Worm (Caenorhabditis elegans): ENCODE measurements around the gene K01B6.4.

Gene K01B6.4

ce11 chrIII:9299919-9300318 lies 2.7 kb upstream of the K01B6.4 start, which contains the start of gene K01B6.3:
Gene K01B6.3 (plus strand): TSS chrIII:9300219.
- TF ChIP-seq nhr-41 (GFP tag; IDR thresholded peaks at IDR 0.05) (no peak), mes-2 (tag; optimal IDR thresholded peaks at IDR 0.05; ENCODE audit: poor library complexity, severe bottlenecking) (no peak), fos-1 (tag; optimal IDR thresholded peaks at IDR 0.05) (no peak), aha-1 (tag) (no peak), dpl-1 (GFP tag; optimal IDR thresholded peaks at IDR 0.05) (no peak)

DNA sequence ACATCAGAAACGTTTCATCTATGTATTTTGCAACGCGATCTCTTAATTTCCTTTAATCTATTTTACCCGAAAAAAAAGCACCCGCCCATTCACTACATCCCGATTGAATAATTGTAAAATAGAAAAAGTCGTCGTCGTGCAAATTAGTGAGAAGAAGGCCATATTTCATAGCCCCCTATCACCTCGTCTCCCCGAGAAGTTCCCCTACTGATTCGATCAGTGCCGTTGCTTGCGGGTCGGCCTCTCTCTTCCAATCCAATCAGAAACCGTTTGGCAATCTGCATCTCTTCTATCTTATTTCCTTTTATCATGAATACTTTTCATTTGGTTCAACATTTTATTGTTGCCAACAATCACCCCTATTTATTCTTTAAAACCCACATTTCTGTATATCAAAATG lies 1.9 kb upstream of the K01B6.4 start:
- TF ChIP-seq unc-62 (GFP tag; optimal IDR thresholded peaks at IDR 0.05 in 1 of 2) (peak in 1 of 2 experiments; percentile 71), unc-62 (tag; optimal IDR thresholded peaks at IDR 0.05) (no peak), aha-1 (tag) (no peak)

DNA sequence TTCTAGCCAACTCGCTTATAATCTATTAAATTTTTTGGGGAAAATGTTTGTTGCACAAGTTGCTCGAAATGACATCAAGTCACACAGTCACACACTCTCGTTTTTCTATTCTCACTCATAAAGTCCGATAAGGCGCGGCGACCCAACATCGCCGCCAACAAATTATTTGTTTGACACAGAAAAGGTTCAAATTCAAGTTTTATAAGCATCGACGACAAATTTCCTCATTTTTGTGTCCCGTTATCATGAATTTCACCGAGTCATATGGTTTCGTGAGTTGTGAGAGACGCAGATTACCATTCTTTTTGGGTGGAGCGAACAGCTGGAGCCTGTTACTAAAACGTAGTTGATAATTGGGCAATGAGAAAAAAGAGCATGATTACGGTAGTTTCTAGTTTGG lies 7.4 kb downstream of the K01B6.4 start:
- TF ChIP-seq unc-39 (tag; optimal IDR thresholded peaks at IDR 0.05): no peak
- no peak for TF ChIP-seq nhr-111 (GFP tag; optimal IDR thresholded peaks at IDR 0.05)
- peak; percentile 76 for TF ChIP-seq dve-1 (tag; optimal IDR thresholded peaks at IDR 0.05; ENCODE audit: insufficient read depth)
- TF ChIP-seq ZK337.2 (GFP tag; IDR thresholded peaks at IDR 0.05): no peak
- TF ChIP-seq lin-38 (GFP tag; IDR thresholded peaks at IDR 0.05): no peak
- TF ChIP-seq zip-2 (tag; optimal IDR thresholded peaks at IDR 0.05): no peak
- no peak for TF ChIP-seq nhr-76 (tag; optimal IDR thresholded peaks at IDR 0.05)
- no peak for TF ChIP-seq ceh-82 (tag; optimal IDR thresholded peaks at IDR 0.05)
- TF ChIP-seq fkh-10 (GFP tag; optimal IDR thresholded peaks at IDR 0.05): no peak
- TF ChIP-seq hif-1 (tag; optimal IDR thresholded peaks at IDR 0.05): no peak
- TF ChIP-seq nhr-102 (tag; optimal IDR thresholded peaks at IDR 0.05): peak; percentile 47
- no peak for TF ChIP-seq sdz-12 (GFP tag; optimal IDR thresholded peaks at IDR 0.05)
- no peak for TF ChIP-seq T26A8.4 (GFP tag; IDR thresholded peaks at IDR 0.05)
- TF ChIP-seq tra-1 (GFP tag; IDR thresholded peaks at IDR 0.05): no peak
- no peak for TF ChIP-seq egl-27 (tag; optimal IDR thresholded peaks at IDR 0.05)
- TF ChIP-seq fos-1 (tag; optimal IDR thresholded peaks at IDR 0.05): no peak
- no peak for TF ChIP-seq zag-1 (tag; optimal IDR thresholded peaks at IDR 0.05)
- no peak for TF ChIP-seq pha-4 (GFP tag; IDR thresholded peaks at IDR 0.05)
- no peak for TF ChIP-seq pha-4 (tag; optimal IDR thresholded peaks at IDR 0.05)
- no peak for TF ChIP-seq ceh-28 (tag; optimal IDR thresholded peaks at IDR 0.05)
- no peak for TF ChIP-seq lin-39 (tag; optimal IDR thresholded peaks at IDR 0.05)
- TF ChIP-seq nhr-41 (GFP tag; IDR thresholded peaks at IDR 0.05): no peak
- TF ChIP-seq saeg-2 (GFP tag; IDR thresholded peaks at IDR 0.05): no peak
- TF ChIP-seq daf-19 (GFP tag; conservative IDR thresholded peaks at IDR 0.05): no peak
- TF ChIP-seq spr-3 (GFP tag; optimal IDR thresholded peaks at IDR 0.05): no peak
- TF ChIP-seq mxl-3 (GFP tag; optimal IDR thresholded peaks at IDR 0.05): peak; percentile 5
- TF ChIP-seq snpc-1.2 (GFP tag; IDR thresholded peaks at IDR 0.05): no peak
- no peak for TF ChIP-seq Y105C5A.15 (GFP tag; IDR thresholded peaks at IDR 0.05)
- no peak for TF ChIP-seq Y75B8A.6 (GFP tag; IDR thresholded peaks at IDR 0.05)
- TF ChIP-seq aha-1 (tag): no peak
- no peak for TF ChIP-seq D1046.2 (GFP tag; IDR thresholded peaks at IDR 0.05)
- TF ChIP-seq nhr-28 (tag; optimal IDR thresholded peaks at IDR 0.05): peak; percentile 88
- TF ChIP-seq F26F4.8 (GFP tag; conservative IDR thresholded peaks at IDR 0.05): no peak
- TF ChIP-seq F10B5.3 (tag; optimal IDR thresholded peaks at IDR 0.05): no peak
- TF ChIP-seq lin-15B (tag; optimal IDR thresholded peaks at IDR 0.05): no peak
- TF ChIP-seq T20F7.1 (GFP tag; optimal IDR thresholded peaks at IDR 0.05): peak; percentile 10
- TF ChIP-seq ztf-7 (tag; optimal IDR thresholded peaks at IDR 0.05): no peak
- TF ChIP-seq mep-1 (tag; optimal IDR thresholded peaks at IDR 0.05): no peak
- TF ChIP-seq rbr-2 (tag; optimal IDR thresholded peaks at IDR 0.05): no peak
- TF ChIP-seq mxl-2 (GFP tag; conservative IDR thresholded peaks at IDR 0.05): no peak
- no peak for TF ChIP-seq egl-43 (GFP tag; IDR thresholded peaks at IDR 0.05)
- no peak for TF ChIP-seq cey-2 (tag; optimal IDR thresholded peaks at IDR 0.05; ENCODE audit: borderline replicate concordance, insufficient read depth)
- no peak for TF ChIP-seq nhr-42 (GFP tag; IDR thresholded peaks at IDR 0.05)
- no peak for TF ChIP-seq ZK546.5 (tag; optimal IDR thresholded peaks at IDR 0.05)
- peak in 1 of 2 experiments; percentile 7 for TF ChIP-seq mdl-1 (tag; optimal IDR thresholded peaks at IDR 0.05)
